Worm (Caenorhabditis elegans) whole organism, young adult: ENCODE measurements around the gene srx-73.

Source experiments
- B0035.1 ChIP-seq: sonication (generic microtip); optimal IDR thresholded peaks from 2 replicates; lab custom pipeline; 2016; ENCODE audit warnings: missing genetic modification characterization, mild to moderate bottlenecking, missing compliant biosample characterization, missing genotype, missing genetic modification reagents
- B0261.1 ChIP-seq: sonication (generic microtip); optimal IDR thresholded peaks from 2 replicates; lab custom pipeline; 2016; ENCODE audit warnings: mild to moderate bottlenecking, missing genetic modification characterization, moderate library complexity, missing compliant biosample characterization
- C17E4.6 ChIP-seq: fragments of 200-800 bp; sonication (Bioruptor generic); IDR thresholded peaks from 2 replicates; pipeline ENCODE4 v1.3.6; 2022; ENCODE audit warnings: missing genetic modification reagents, missing genetic modification characterization, missing compliant biosample characterization
- F33H1.4 ChIP-seq: fragments of 200-800 bp; sonication (Bioruptor generic); IDR thresholded peaks from 2 replicates; pipeline ENCODE4 v1.3.6; 2022; ENCODE audit warnings: missing genetic modification reagents, missing genetic modification characterization, missing compliant biosample characterization
- F39B2.1 ChIP-seq: fragments of 200-800 bp; sonication (Bioruptor generic); IDR thresholded peaks from 2 replicates; pipeline ENCODE4 v1.3.6; 2022; ENCODE audit warnings: missing genetic modification reagents, missing genetic modification characterization, missing compliant biosample characterization
- T26A5.8 ChIP-seq: sonication (generic microtip); optimal IDR thresholded peaks from 2 replicates; lab custom pipeline; 2016; ENCODE audit warnings: missing genetic modification characterization, missing compliant biosample characterization
- Y79H2A.3 ChIP-seq: fragments of 200-800 bp; sonication (Bioruptor generic); conservative IDR thresholded peaks from 2 replicates; pipeline ENCODE4 v1.3.6; 2022; ENCODE audit warnings: missing genetic modification reagents, missing genetic modification characterization, missing compliant biosample characterization
- ama-1 ChIP-seq, 3 experiments: fragments of 150-350 bp in 1 of 3; sonication (generic microtip) in 2 of 3; optimal IDR thresholded peaks; 2 replicates each; lab custom pipeline; 2014 to 2018; ENCODE audit warnings: missing biosample characterization in 2 of 3, missing genetic modification characterization in 2 of 3, missing genetic modification reagents in 2 of 3
- aptf-2 ChIP-seq: fragments of 200-800 bp; sonication (Bioruptor generic); conservative IDR thresholded peaks from 2 replicates; pipeline ENCODE4 v1.3.6; 2022; ENCODE audit warnings: missing genetic modification reagents, missing genetic modification characterization, missing compliant biosample characterization
- atf-7 ChIP-seq: sonication (generic microtip); optimal IDR thresholded peaks from 2 replicates; lab custom pipeline; 2017; ENCODE audit warnings: mild to moderate bottlenecking, missing genetic modification characterization, missing compliant biosample characterization
- bed-1 ChIP-seq: fragments of 200-800 bp; sonication (Bioruptor generic); IDR thresholded peaks from 2 replicates; pipeline ENCODE4 v1.3.6; 2022; ENCODE audit warnings: missing genetic modification reagents, missing genetic modification characterization, missing compliant biosample characterization
- bed-2 ChIP-seq: fragments of 200-800 bp; sonication (Bioruptor generic); IDR thresholded peaks from 2 replicates; pipeline ENCODE4 v1.3.6; 2022; ENCODE audit warnings: missing genetic modification reagents, missing genetic modification characterization, missing compliant biosample characterization
- ceh-40 ChIP-seq: fragments of 200-800 bp; sonication (Bioruptor generic); IDR thresholded peaks from 2 replicates; pipeline ENCODE4 v1.3.6; 2022; ENCODE audit warnings: missing genetic modification characterization, missing compliant biosample characterization
- ceh-79 ChIP-seq: sonication (generic microtip); optimal IDR thresholded peaks from 2 replicates; lab custom pipeline; 2017; ENCODE audit warnings: mild to moderate bottlenecking, missing genetic modification characterization, missing compliant biosample characterization
- ceh-91 ChIP-seq: fragments of 200-800 bp; sonication (Bioruptor generic); IDR thresholded peaks from 2 replicates; pipeline ENCODE4 v1.3.6; 2022; ENCODE audit warnings: missing genetic modification reagents, missing genetic modification characterization, missing compliant biosample characterization
- die-1 ChIP-seq: sonication (generic microtip); optimal IDR thresholded peaks from 2 replicates; lab custom pipeline; 2016; ENCODE audit warnings: missing genotype, mild to moderate bottlenecking, missing genetic modification characterization, missing compliant biosample characterization
- dox-1 ChIP-seq: fragments of 200-800 bp; sonication (Bioruptor generic); IDR thresholded peaks from 2 replicates; pipeline ENCODE4 v1.3.6; 2022; ENCODE audit warnings: missing genetic modification reagents, missing genetic modification characterization, missing compliant biosample characterization
- dpff-1 ChIP-seq: sonication (generic microtip); optimal IDR thresholded peaks from 2 replicates; lab custom pipeline; 2017; ENCODE audit warnings: mild to moderate bottlenecking, missing genetic modification characterization, missing compliant biosample characterization
- efl-1 ChIP-seq: fragments of 150-350 bp; optimal IDR thresholded peaks from 2 replicates; lab custom pipeline; 2014; ENCODE audit warnings: missing biosample characterization, missing genetic modification reagents, missing genetic modification characterization
- hlh-12 ChIP-seq: sonication (generic microtip); optimal IDR thresholded peaks from 2 replicates; lab custom pipeline; 2016; ENCODE audit warnings: missing genetic modification characterization, missing compliant biosample characterization
- hmg-1.2 ChIP-seq: fragments of 200-800 bp; sonication (Bioruptor generic); IDR thresholded peaks from 2 replicates; pipeline ENCODE4 v1.3.6; 2022; ENCODE audit warnings: missing genetic modification reagents, missing genetic modification characterization, missing compliant biosample characterization
- hrde-1 ChIP-seq: sonication (generic microtip); optimal IDR thresholded peaks from 2 replicates; lab custom pipeline; 2016; ENCODE audit warnings: missing genetic modification characterization, mild to moderate bottlenecking, missing compliant biosample characterization, moderate library complexity, missing genotype, missing genetic modification reagents, borderline replicate concordance
- lag-1 ChIP-seq: fragments of 200-800 bp; sonication (Bioruptor generic); IDR thresholded peaks from 2 replicates; pipeline ENCODE4 v1.3.6; 2022; ENCODE audit warnings: missing genetic modification reagents, missing genetic modification characterization, missing compliant biosample characterization
- let-526 ChIP-seq: fragments of 200-800 bp; sonication (Bioruptor generic); IDR thresholded peaks from 2 replicates; pipeline ENCODE4 v1.3.6; 2022; ENCODE audit warnings: missing genetic modification reagents, missing genetic modification characterization, missing compliant biosample characterization
- lin-35 ChIP-seq, 3 experiments: fragments of 150-350 bp in 2 of 3; sonication (generic microtip) in 1 of 3; optimal IDR thresholded peaks; 2 replicates each; lab custom pipeline; 2014 to 2018; ENCODE audit warnings: missing biosample characterization in 3 of 3, missing genetic modification characterization in 3 of 3, missing genetic modification reagents in 3 of 3
- lin-54 ChIP-seq: fragments of 200-800 bp; sonication (Bioruptor generic); optimal IDR thresholded peaks from 2 replicates; lab custom pipeline; 2018; ENCODE audit warnings: mild to moderate bottlenecking, missing genetic modification characterization, missing compliant biosample characterization
- madf-3 ChIP-seq: fragments of 200-800 bp; sonication (Bioruptor generic); IDR thresholded peaks from 2 replicates; pipeline ENCODE4 v1.3.6; 2022; ENCODE audit warnings: missing genetic modification reagents, missing genetic modification characterization, missing compliant biosample characterization
- madf-8 ChIP-seq: fragments of 200-800 bp; sonication (Bioruptor generic); conservative IDR thresholded peaks from 2 replicates; pipeline ENCODE4 v1.3.6; 2022; ENCODE audit warnings: missing genetic modification reagents, missing genetic modification characterization, missing compliant biosample characterization
- nfyb-1 ChIP-seq: fragments of 200-800 bp; sonication (Bioruptor generic); IDR thresholded peaks from 2 replicates; pipeline ENCODE4 v1.3.6; 2022; ENCODE audit warnings: missing genetic modification reagents, missing genetic modification characterization, missing compliant biosample characterization
- nhr-120 ChIP-seq: fragments of 200-800 bp; sonication (Bioruptor generic); IDR thresholded peaks from 2 replicates; pipeline ENCODE4 v1.3.6; 2022; ENCODE audit warnings: missing genetic modification characterization, missing compliant biosample characterization
- nhr-27 ChIP-seq: fragments of 200-800 bp; sonication (Bioruptor generic); optimal IDR thresholded peaks from 2 replicates; lab custom pipeline; 2018; ENCODE audit warnings: mild to moderate bottlenecking, missing genetic modification characterization, moderate library complexity, missing compliant biosample characterization
- nhr-80 ChIP-seq: sonication (generic microtip); optimal IDR thresholded peaks from 2 replicates; lab custom pipeline; 2016; ENCODE audit warnings: missing genetic modification characterization, missing compliant biosample characterization
- rcor-1 ChIP-seq: fragments of 200-800 bp; sonication (Bioruptor generic); IDR thresholded peaks from 2 replicates; pipeline ENCODE4 v1.3.6; 2022; ENCODE audit warnings: missing genetic modification reagents, missing genetic modification characterization, missing compliant biosample characterization
- rec-8 ChIP-seq, 2 experiments: sonication (generic microtip); optimal IDR thresholded peaks; 2 replicates each; lab custom pipeline; 2016; ENCODE audit warnings: mild to moderate bottlenecking in 2 of 2, missing genetic modification characterization in 2 of 2, missing genetic modification reagents in 2 of 2, missing genotype in 2 of 2, missing biosample characterization in 1 of 2, missing compliant biosample characterization in 1 of 2, moderate library complexity in 1 of 2
- rpc-1 ChIP-seq, 2 experiments: fragments of 150-350 bp in 1 of 2; sonication (generic microtip) in 1 of 2; optimal IDR thresholded peaks; 2 replicates each; lab custom pipeline; 2014 to 2018; ENCODE audit warnings: missing biosample characterization in 1 of 2, missing genetic modification characterization in 1 of 2, missing genetic modification reagents in 1 of 2, missing genotype in 1 of 2
- snpc-1.3 ChIP-seq: sonication (generic microtip); optimal IDR thresholded peaks from 2 replicates; lab custom pipeline; 2017; ENCODE audit warnings: missing genetic modification characterization, mild to moderate bottlenecking, missing compliant biosample characterization, antibody characterized with exemption, moderate library complexity, missing genotype, missing genetic modification reagents; ENCODE audit not compliant: insufficient read depth
- snpc-4 ChIP-seq, 5 experiments: fragments of 150-350 bp in 1 of 5; sonication (generic microtip) in 4 of 5; optimal IDR thresholded peaks; 2 replicates each; lab custom pipeline; 2014 to 2018; ENCODE audit warnings: missing genetic modification characterization in 5 of 5, missing biosample characterization in 3 of 5, antibody characterized with exemption in 2 of 5, mild to moderate bottlenecking in 2 of 5, missing compliant biosample characterization in 2 of 5, missing genotype in 2 of 5, moderate library complexity in 2 of 5, missing genetic modification reagents in 1 of 5
- somi-1 ChIP-seq: fragments of 200-800 bp; sonication (Bioruptor generic); optimal IDR thresholded peaks from 2 replicates; lab custom pipeline; 2018; ENCODE audit warnings: mild to moderate bottlenecking, missing genetic modification characterization, missing compliant biosample characterization
- sptf-2 ChIP-seq: fragments of 200-800 bp; sonication (Bioruptor generic); optimal IDR thresholded peaks from 2 replicates; lab custom pipeline; 2018; ENCODE audit warnings: mild to moderate bottlenecking, missing genetic modification characterization, missing compliant biosample characterization
- tbp1 ChIP-seq: fragments of 200-800 bp; sonication (Bioruptor generic); optimal IDR thresholded peaks from 2 replicates; lab custom pipeline; 2018; ENCODE audit warnings: mild to moderate bottlenecking, missing genetic modification characterization, missing compliant biosample characterization
- tbx-9 ChIP-seq: sonication (generic microtip); optimal IDR thresholded peaks from 2 replicates; lab custom pipeline; 2016; ENCODE audit warnings: borderline replicate concordance, missing genetic modification characterization, inconsistent platforms, missing compliant biosample characterization
- tlf-1 ChIP-seq: fragments of 200-800 bp; sonication (Bioruptor generic); optimal IDR thresholded peaks from 2 replicates; lab custom pipeline; 2018; ENCODE audit warnings: mild to moderate bottlenecking, missing genetic modification characterization, missing compliant biosample characterization
- unc-130 ChIP-seq: sonication (generic microtip); optimal IDR thresholded peaks from 2 replicates; lab custom pipeline; 2016; ENCODE audit warnings: missing genetic modification reagents, missing genetic modification characterization, missing compliant biosample characterization
- zim-3 ChIP-seq: sonication (generic microtip); optimal IDR thresholded peaks from 2 replicates; lab custom pipeline; 2017; ENCODE audit warnings: mild to moderate bottlenecking, missing genetic modification characterization, moderate library complexity, missing compliant biosample characterization
- ztf-18 ChIP-seq: sonication (generic microtip); optimal IDR thresholded peaks from 2 replicates; lab custom pipeline; 2016; ENCODE audit warnings: missing genotype, mild to moderate bottlenecking, missing genetic modification characterization, missing compliant biosample characterization
- ztf-22 ChIP-seq: fragments of 200-800 bp; sonication (Bioruptor generic); optimal IDR thresholded peaks from 2 replicates; lab custom pipeline; 2018; ENCODE audit warnings: mild to moderate bottlenecking, missing genetic modification characterization, moderate library complexity, missing compliant biosample characterization

Gene srx-73

DNA sequence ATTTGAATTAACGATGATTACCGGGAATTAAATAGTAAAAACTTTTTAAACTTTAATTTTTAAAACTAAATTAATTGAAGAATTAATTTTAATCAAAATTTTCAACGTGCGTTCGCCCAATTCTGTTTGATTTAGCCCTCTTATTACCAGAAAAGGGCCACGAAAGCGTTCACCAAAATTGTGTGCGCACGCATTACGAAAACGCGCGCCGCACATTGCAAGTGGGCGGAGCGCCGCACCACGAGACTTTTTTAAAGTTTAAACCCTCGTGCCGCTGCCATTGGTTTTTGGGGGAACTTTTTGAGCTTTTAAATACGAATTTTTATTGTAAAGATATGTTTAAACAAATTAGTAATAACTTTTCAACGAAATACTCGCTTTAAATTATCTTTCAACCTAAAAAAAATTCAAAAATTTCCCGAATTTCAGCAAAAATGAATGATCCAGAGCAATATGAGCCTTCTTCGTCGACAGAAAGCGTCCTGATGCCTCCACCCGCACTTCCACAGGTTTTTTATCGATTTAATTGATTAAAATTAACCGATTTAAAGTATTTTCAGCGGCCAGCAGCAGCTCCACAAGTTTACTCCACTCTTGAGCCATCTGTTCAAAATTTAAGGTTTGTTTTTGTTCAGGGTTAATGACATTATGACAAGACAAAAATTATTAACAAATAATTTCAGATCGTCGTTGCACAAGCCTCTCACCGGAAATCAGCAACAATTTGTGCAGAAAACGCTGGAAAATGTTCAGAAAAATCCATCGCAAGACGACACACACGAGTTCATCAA is 21.3 kb upstream of the srx-73 start, which contains the start of gene taf-10 (continued):
- TF ChIP-seq rpc-1 (optimal IDR thresholded peaks at IDR 0.05; lab: Kevin White, UChicago) (peak; percentile 8), rpc-1 (tag; optimal IDR thresholded peaks at IDR 0.05; lab: Kevin White, UChicago) (no peak), B0035.1 (tag; lab: Kevin White, UChicago) (no peak), ama-1 (optimal IDR thresholded peaks at IDR 0.05; lab: Kevin White, UChicago) (no peak), ama-1 (GFP tag; optimal IDR thresholded peaks at IDR 0.05; lab: Kevin White, UChicago) (no peak), efl-1 (GFP tag; lab: Kevin White, UChicago) (no peak), snpc-4 (GFP tag; optimal IDR thresholded peaks at IDR 0.05; lab: Kevin White, UChicago) (no peak), snpc-4 (tag; optimal IDR thresholded peaks at IDR 0.05; lab: Kevin White, UChicago) (no peak), T26A5.8 (no peak), ztf-22 (GFP tag; lab: Kevin White, UChicago) (no peak), tlf-1 (GFP tag; lab: Kevin White, UChicago) (no peak), C17E4.6 (GFP tag; lab: Robert Waterston, UW) (no peak), bed-1 (GFP tag; lab: Robert Waterston, UW) (no peak), madf-3 (GFP tag; lab: Robert Waterston, UW) (no peak), zim-3 (no peak), somi-1 (GFP tag; lab: Kevin White, UChicago) (no peak), ceh-79 (tag; lab: Kevin White, UChicago) (no peak), nhr-120 (GFP tag; lab: Robert Waterston, UW) (no peak), let-526 (GFP tag; lab: Robert Waterston, UW) (no peak), rec-8 (tag; optimal IDR thresholded peaks at IDR 0.05; lab: Kevin White, UChicago) (no peak), ztf-18 (tag; lab: Kevin White, UChicago) (no peak), nhr-27 (no peak), ceh-40 (GFP tag; lab: Robert Waterston, UW) (no peak), ceh-91 (GFP tag; lab: Robert Waterston, UW) (no peak), F33H1.4 (GFP tag; lab: Robert Waterston, UW) (no peak), Y79H2A.3 (GFP tag; lab: Robert Waterston, UW) (no peak), rcor-1 (GFP tag; lab: Robert Waterston, UW) (no peak), bed-2 (GFP tag; lab: Robert Waterston, UW) (no peak), nfyb-1 (0 out of 2 replicates have a peak, but pooled peaks have one; percentile 51), dpff-1 (no peak), tbp1 (GFP tag; lab: Kevin White, UChicago) (peak; percentile 9), B0261.1 (no peak), lin-35 (GFP tag; optimal IDR thresholded peaks at IDR 0.05; lab: Kevin White, UChicago) (no peak), hlh-12 (tag; lab: Kevin White, UChicago) (no peak), atf-7 (tag; lab: Kevin White, UChicago) (no peak), aptf-2 (GFP tag; lab: Robert Waterston, UW) (no peak), unc-130 (GFP tag; lab: Kevin White, UChicago) (no peak), lin-54 (GFP tag; lab: Kevin White, UChicago) (peak; percentile 47), tbx-9 (tag; lab: Kevin White, UChicago) (no peak), lag-1 (GFP tag; lab: Robert Waterston, UW) (no peak), nhr-80 (tag; lab: Kevin White, UChicago) (peak; percentile 29), dox-1 (peak; percentile 60), hmg-1.2 (GFP tag; lab: Robert Waterston, UW) (no peak), F39B2.1 (GFP tag; lab: Robert Waterston, UW) (no peak), die-1 (no peak), sptf-2 (GFP tag; lab: Kevin White, UChicago) (no peak), hrde-1 (tag; lab: Kevin White, UChicago) (no peak), madf-8 (GFP tag; lab: Robert Waterston, UW) (peak; percentile 18; the same call in 1 of the 2 replicates), snpc-1.3 (tag; lab: Kevin White, UChicago) (no peak)
